Fruit fly (Drosophila melanogaster) whole organism, pupa: ENCODE data around the gene CG33271.

Experiments used
- CG10348 ChIP-seq: fragments of 200-800 bp; sonication (Bioruptor generic); IDR thresholded peaks from 2 replicates; pipeline ENCODE4 v1.3.6; 2022; ENCODE audit warnings: missing biosample characterization, missing genetic modification characterization
- CG12605 ChIP-seq: fragments of 200-800 bp; sonication (Bioruptor generic); IDR thresholded peaks from 2 replicates; pipeline ENCODE4 v1.3.6; 2022; ENCODE audit warnings: missing biosample characterization, missing genetic modification characterization
- CG13204 ChIP-seq: fragments of 200-800 bp; sonication (Bioruptor generic); optimal IDR thresholded peaks from 2 replicates; lab custom pipeline; 2018; ENCODE audit warnings: missing biosample characterization, mild to moderate bottlenecking, missing genetic modification characterization, moderate library complexity
- CG14655 ChIP-seq: fragments of 200-800 bp; sonication (Bioruptor generic); optimal IDR thresholded peaks from 3 replicates; lab custom pipeline; 2017; ENCODE audit warnings: mild to moderate bottlenecking, missing biosample characterization, missing genetic modification reagents, missing genetic modification characterization
- CG15710 ChIP-seq: fragments of 200-800 bp; sonication (Bioruptor generic); optimal IDR thresholded peaks from 2 replicates; lab custom pipeline; 2018; ENCODE audit warnings: missing biosample characterization, mild to moderate bottlenecking, missing genetic modification characterization, moderate library complexity
- CG17806 ChIP-seq: fragments of 200-800 bp; sonication (Bioruptor generic); optimal IDR thresholded peaks from 2 replicates; lab custom pipeline; 2018; ENCODE audit warnings: missing biosample characterization, mild to moderate bottlenecking, missing genetic modification characterization, moderate library complexity
- CG32121 ChIP-seq: fragments of 200-800 bp; sonication (Bioruptor generic); IDR thresholded peaks from 2 replicates; pipeline ENCODE4 v1.3.6; 2022; ENCODE audit warnings: missing biosample characterization, missing genetic modification characterization
- CG34367 ChIP-seq: fragments of 200-800 bp; sonication (Bioruptor generic); optimal IDR thresholded peaks from 2 replicates; lab custom pipeline; 2018; ENCODE audit warnings: missing biosample characterization, mild to moderate bottlenecking, missing genetic modification characterization
- CG4496 ChIP-seq: fragments of 200-800 bp; sonication (Bioruptor generic); IDR thresholded peaks from 3 replicates; pipeline ENCODE4 v1.3.6; 2022; ENCODE audit warnings: missing biosample characterization, missing genetic modification characterization
- CG8159 ChIP-seq: fragments of 200-800 bp; sonication (Bioruptor generic); optimal IDR thresholded peaks from 3 replicates; lab custom pipeline; 2018; ENCODE audit warnings: missing biosample characterization, mild to moderate bottlenecking, missing genetic modification characterization, moderate library complexity
- CG8301 ChIP-seq: fragments of 200-800 bp; sonication (Bioruptor generic); optimal IDR thresholded peaks from 2 replicates; lab custom pipeline; 2018; ENCODE audit warnings: missing biosample characterization, mild to moderate bottlenecking, missing genetic modification characterization
- CG9948 ChIP-seq: fragments of 200-800 bp; sonication (Bioruptor generic); optimal IDR thresholded peaks from 2 replicates; lab custom pipeline; 2018; ENCODE audit warnings: missing biosample characterization, mild to moderate bottlenecking, missing genetic modification characterization, moderate library complexity
- D1 ChIP-seq: fragments of 200-800 bp; sonication (Bioruptor generic); optimal IDR thresholded peaks from 2 replicates; lab custom pipeline; 2018; ENCODE audit warnings: missing biosample characterization, mild to moderate bottlenecking, missing genetic modification characterization, moderate library complexity
- EcR ChIP-seq: fragments of 200-800 bp; sonication (Bioruptor generic); optimal IDR thresholded peaks from 3 replicates; lab custom pipeline; 2019; ENCODE audit warnings: missing biosample characterization, missing genetic modification characterization, mild to moderate bottlenecking, moderate library complexity, missing genetic modification reagents
- Ets98B ChIP-seq: fragments of 200-800 bp; sonication (Bioruptor generic); IDR thresholded peaks from 2 replicates; pipeline ENCODE4 v1.3.6; 2022; ENCODE audit warnings: missing biosample characterization, missing genetic modification characterization
- Pif1A ChIP-seq: fragments of 200-800 bp; sonication (Bioruptor generic); optimal IDR thresholded peaks from 3 replicates; lab custom pipeline; 2016; ENCODE audit warnings: missing biosample characterization, missing genetic modification characterization
- Pif1B ChIP-seq: fragments of 200-800 bp; sonication (Bioruptor generic); optimal IDR thresholded peaks from 3 replicates; lab custom pipeline; 2016; ENCODE audit warnings: missing biosample characterization, missing genetic modification characterization
- Snoo ChIP-seq: fragments of 200-800 bp; sonication (Bioruptor generic); optimal IDR thresholded peaks from 3 replicates; lab custom pipeline; 2017; ENCODE audit warnings: missing biosample characterization, mild to moderate bottlenecking, missing genetic modification characterization, inconsistent platforms
- fd96Ca ChIP-seq: fragments of 200-800 bp; sonication (Bioruptor generic); IDR thresholded peaks from 3 replicates; pipeline ENCODE4 v1.3.6; 2022; ENCODE audit warnings: missing biosample characterization, missing genetic modification characterization
- gl ChIP-seq: fragments of 200-800 bp; sonication (Bioruptor generic); optimal IDR thresholded peaks from 2 replicates; lab custom pipeline; 2018; ENCODE audit warnings: missing biosample characterization, mild to moderate bottlenecking, missing genetic modification characterization
- rn ChIP-seq: fragments of 200-800 bp; sonication (Bioruptor generic); IDR thresholded peaks from 2 replicates; pipeline ENCODE4 v1.3.6; 2022; ENCODE audit warnings: missing biosample characterization, missing genetic modification characterization

CG33271 gene

DNA sequence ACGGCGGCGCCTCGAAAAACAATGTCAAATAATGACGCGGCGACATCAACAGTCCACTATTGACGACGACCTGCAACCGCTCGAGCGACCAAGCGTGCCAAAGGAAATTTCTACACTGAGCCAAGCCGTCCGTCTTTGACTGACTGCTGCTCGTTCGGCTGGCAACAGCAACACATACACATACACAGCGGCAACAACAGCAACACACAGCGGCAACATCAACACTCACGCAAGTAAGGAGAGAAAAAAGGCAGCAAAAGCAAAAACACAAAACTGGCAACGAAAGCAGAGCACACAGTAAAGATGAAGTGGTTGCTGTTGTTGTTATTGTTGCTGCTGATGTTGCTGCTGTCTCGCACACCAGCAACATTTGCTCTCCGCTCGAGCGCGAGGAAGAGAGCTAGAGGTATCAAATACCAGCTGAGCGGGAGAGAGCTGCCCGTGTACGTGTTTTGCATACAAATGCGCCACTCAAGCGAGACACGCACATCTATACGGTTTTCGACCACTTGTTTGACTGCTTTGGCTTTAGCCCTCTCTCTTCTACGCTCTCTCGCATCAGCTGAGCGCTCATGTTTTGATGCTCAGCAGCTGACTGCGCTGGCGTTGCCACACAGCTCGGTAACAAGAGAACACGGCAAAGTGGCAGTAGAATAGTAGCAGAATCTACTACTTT, 24.2 kb downstream of the CG33271 start:
- TF ChIP-seq CG8159 (peak; percentile 32), Pif1A (GFP tag; lab: Kevin White, UChicago) (peak; percentile 21), Snoo (tag; lab: Kevin White, UChicago) (peak; percentile 42), CG8301 (tag; lab: Kevin White, UChicago) (peak; percentile 44), CG4496 (GFP tag; lab: Robert Waterston, UW) (peak; percentile 69; the same call in 2 of the 3 replicates), CG12605 (peak; percentile 95), rn (GFP tag; lab: Robert Waterston, UW) (no peak), CG13204 (peak; percentile 94), Pif1B (GFP tag; lab: Kevin White, UChicago) (peak; percentile 57), CG9948 (peak; percentile 22), fd96Ca (GFP tag; lab: Robert Waterston, UW) (peak; percentile 79), Ets98B (GFP tag; lab: Robert Waterston, UW) (peak; percentile 83), CG10348 (GFP tag; lab: Robert Waterston, UW) (no peak), gl (tag; lab: Kevin White, UChicago) (peak; percentile 86), CG32121 (GFP tag; lab: Robert Waterston, UW) (peak; percentile 79), CG17806 (peak; percentile 45), D1 (tag; lab: Kevin White, UChicago) (no peak), CG15710 (tag; lab: Kevin White, UChicago) (peak; percentile 61), CG14655 (GFP tag; lab: Kevin White, UChicago) (peak; percentile 65), EcR (peak; percentile 81), CG34367 (tag; lab: Kevin White, UChicago) (peak; percentile 65)

DNA sequence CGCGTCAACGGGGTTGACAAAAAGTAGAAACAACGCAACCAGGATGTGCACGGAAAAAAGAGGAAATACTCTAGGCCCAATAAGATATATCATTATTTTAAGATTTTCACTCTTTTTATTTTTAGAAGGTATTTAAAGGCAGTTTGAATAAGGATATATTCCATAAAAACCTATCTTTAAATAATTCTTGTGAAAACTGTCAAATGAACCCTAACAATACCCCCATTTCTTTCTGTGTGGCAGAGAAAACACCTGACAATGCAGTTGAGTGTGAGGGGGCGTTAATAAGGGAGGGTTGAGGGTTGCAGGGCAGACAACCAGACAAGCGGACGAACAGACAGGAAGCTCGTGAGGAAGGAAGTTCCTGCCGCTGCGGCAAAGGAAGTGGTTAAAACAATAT, 25.3 kb downstream of the CG33271 start:
- TF ChIP-seq CG8159 (peak; percentile 75), Ets98B (GFP tag; lab: Robert Waterston, UW) (peak; percentile 52), fd96Ca (GFP tag; lab: Robert Waterston, UW) (peak; percentile 11; the same call in 1 of the 3 replicates), CG13204 (no peak), CG17806 (peak; percentile 55), CG32121 (GFP tag; lab: Robert Waterston, UW) (peak; percentile 60), Pif1B (GFP tag; lab: Kevin White, UChicago) (peak; percentile 29), Pif1A (GFP tag; lab: Kevin White, UChicago) (peak; percentile 55), CG4496 (GFP tag; lab: Robert Waterston, UW) (peak; percentile 65; the same call in 1 of the 3 replicates), CG9948 (peak; percentile 54), CG34367 (tag; lab: Kevin White, UChicago) (peak; percentile 19), rn (GFP tag; lab: Robert Waterston, UW) (peak; percentile 52; the same call in 1 of the 2 replicates), CG8301 (tag; lab: Kevin White, UChicago) (peak; percentile 58), EcR (no peak), CG12605 (no peak; the same call in 1 of the 2 replicates), D1 (tag; lab: Kevin White, UChicago) (no peak), CG15710 (tag; lab: Kevin White, UChicago) (peak; percentile 66), CG10348 (GFP tag; lab: Robert Waterston, UW) (no peak), CG14655 (GFP tag; lab: Kevin White, UChicago) (peak; percentile 76), Snoo (tag; lab: Kevin White, UChicago) (peak; percentile 24), gl (tag; lab: Kevin White, UChicago) (no peak)

DNA sequence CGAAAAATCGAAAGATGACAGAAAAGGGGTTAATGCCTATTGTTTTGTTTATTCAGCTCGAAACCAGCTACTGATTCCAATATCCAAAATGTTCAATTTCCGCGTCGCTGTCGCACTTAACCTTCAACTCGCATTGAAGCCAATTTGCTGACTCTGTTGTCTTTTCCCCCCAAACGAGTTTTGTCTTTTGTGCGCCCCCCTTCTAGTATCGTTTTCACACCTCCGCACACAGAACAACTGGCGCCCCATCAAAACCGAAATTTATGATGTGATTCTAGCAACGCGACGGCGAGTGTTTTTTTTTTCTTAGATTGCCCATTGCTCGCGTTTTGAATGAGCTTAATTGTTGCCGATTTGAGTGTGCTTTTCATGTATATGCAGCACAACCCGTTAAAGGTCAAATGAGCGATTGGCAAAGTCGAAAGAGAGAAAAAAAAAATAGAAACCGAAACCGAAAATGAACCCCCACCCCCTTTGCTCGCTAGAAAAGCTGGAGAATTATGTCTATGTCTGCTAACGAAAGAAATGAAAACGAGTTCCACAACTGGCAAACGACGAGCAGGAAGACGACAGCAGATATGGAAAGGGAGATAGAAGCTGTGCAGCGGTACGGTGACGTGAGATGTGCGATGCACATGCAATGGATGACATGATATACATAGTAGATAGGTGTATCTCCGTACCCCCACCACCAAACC, 26.8 kb downstream of the CG33271 start:
- TF ChIP-seq CG13204, result no peak
- TF ChIP-seq CG17806, result no peak
- peak; percentile 16 for TF ChIP-seq CG14655 (GFP tag; lab: Kevin White, UChicago)
- TF ChIP-seq Pif1B (GFP tag; lab: Kevin White, UChicago), result no peak
- no peak for TF ChIP-seq EcR
- 0 out of 3 replicates have a peak, but pooled peaks have one; percentile 10 for TF ChIP-seq CG4496 (GFP tag; lab: Robert Waterston, UW)
- TF ChIP-seq fd96Ca (GFP tag; lab: Robert Waterston, UW), result no peak
- TF ChIP-seq CG12605, result no peak
- no peak for TF ChIP-seq gl (tag; lab: Kevin White, UChicago)
- TF ChIP-seq CG8159, result no peak
- TF ChIP-seq CG8301 (tag; lab: Kevin White, UChicago), result no peak
- TF ChIP-seq Pif1A (GFP tag; lab: Kevin White, UChicago), result no peak

DNA sequence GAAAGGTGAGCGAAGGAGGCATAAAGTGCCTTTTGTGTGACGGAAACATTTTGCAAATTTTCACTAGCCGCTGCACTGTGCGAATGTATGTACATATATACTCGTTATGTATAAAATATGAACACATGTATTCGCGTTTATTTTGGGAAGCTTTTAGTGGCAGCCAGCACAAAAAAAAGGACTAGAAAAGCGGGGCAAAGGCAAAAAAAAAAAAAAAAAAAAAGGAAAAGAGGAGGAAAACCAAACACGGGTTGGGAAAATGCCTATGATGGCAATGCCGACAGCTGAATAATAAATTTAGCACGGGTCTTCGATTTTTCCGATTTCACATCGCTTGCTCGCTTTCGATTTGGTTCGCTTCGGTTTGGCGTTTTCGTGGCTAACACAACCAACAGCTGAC, 27.9 kb downstream of the CG33271 start:
- 0 out of 3 replicates have a peak, but pooled peaks have one; percentile 37 for TF ChIP-seq fd96Ca (GFP tag; lab: Robert Waterston, UW)
- TF ChIP-seq CG4496 (GFP tag; lab: Robert Waterston, UW), result no peak
- peak; percentile 58 for TF ChIP-seq CG12605
- TF ChIP-seq Ets98B (GFP tag; lab: Robert Waterston, UW), result peak; percentile 51
- TF ChIP-seq D1 (tag; lab: Kevin White, UChicago), result no peak
- TF ChIP-seq, all 21 proteins: peak for 3

DNA sequence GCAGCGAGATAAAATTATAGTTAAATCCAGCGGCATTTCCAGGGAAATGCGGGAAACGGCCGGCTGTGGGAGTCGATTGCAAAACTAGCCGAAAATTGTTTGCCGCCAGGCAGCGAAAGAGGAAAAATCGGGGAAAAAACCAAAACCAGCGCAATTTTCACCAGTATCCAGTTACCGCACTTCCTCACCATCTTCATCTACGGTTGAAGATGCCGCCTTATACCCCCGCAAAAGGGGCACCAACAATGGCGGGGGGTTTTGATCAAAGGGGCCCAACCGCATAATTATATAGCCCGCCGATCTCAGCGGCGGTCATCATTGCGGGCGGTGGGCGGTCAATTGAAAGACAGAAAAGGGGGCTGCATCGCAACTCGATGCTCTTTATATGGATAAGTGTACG, 29.3 kb downstream of the CG33271 start:
- no peak for TF ChIP-seq CG12605
- no peak for TF ChIP-seq CG10348 (GFP tag; lab: Robert Waterston, UW)
- TF ChIP-seq CG14655 (GFP tag; lab: Kevin White, UChicago), result no peak
- TF ChIP-seq CG8301 (tag; lab: Kevin White, UChicago), result no peak
- TF ChIP-seq CG13204, result no peak
- TF ChIP-seq CG17806, result no peak
- TF ChIP-seq D1 (tag; lab: Kevin White, UChicago), result no peak
- TF ChIP-seq Pif1A (GFP tag; lab: Kevin White, UChicago), result no peak
